Fruit fly (Drosophila melanogaster) whole organism, adult: ENCODE results near the gene Lztr1.

ENCODE experiments used
- CG11617 ChIP-seq: fragments of 200-800 bp; sonication (Bioruptor generic); optimal IDR thresholded peaks from 2 replicates; lab custom pipeline; 2017; ENCODE audit warnings: mild to moderate bottlenecking, missing biosample characterization, missing genetic modification reagents, missing genetic modification characterization
- CG12768 ChIP-seq: fragments of 200-800 bp; sonication (Bioruptor generic); optimal IDR thresholded peaks from 2 replicates; lab custom pipeline; 2017; ENCODE audit warnings: missing biosample characterization, missing genetic modification characterization, mild to moderate bottlenecking, moderate library complexity, missing genetic modification reagents
- CG14711 ChIP-seq: fragments of 200-800 bp; sonication (Bioruptor generic); optimal IDR thresholded peaks from 2 replicates; lab custom pipeline; 2018; ENCODE audit warnings: missing biosample characterization, mild to moderate bottlenecking, missing genetic modification characterization, moderate library complexity
- CG1620 ChIP-seq: fragments of 200-800 bp; sonication (Bioruptor generic); optimal IDR thresholded peaks from 2 replicates; lab custom pipeline; 2016; ENCODE audit warnings: missing biosample characterization, missing genetic modification characterization
- CG33017 ChIP-seq: fragments of 200-800 bp; sonication (Bioruptor generic); optimal IDR thresholded peaks from 2 replicates; lab custom pipeline; 2018; ENCODE audit warnings: missing biosample characterization, mild to moderate bottlenecking, missing genetic modification characterization, moderate library complexity
- CG5204 ChIP-seq: fragments of 200-800 bp; sonication (Bioruptor generic); optimal IDR thresholded peaks from 2 replicates; lab custom pipeline; 2016; ENCODE audit warnings: missing biosample characterization, missing genetic modification characterization
- CG7045 ChIP-seq: fragments of 200-800 bp; sonication (Bioruptor generic); optimal IDR thresholded peaks from 2 replicates; lab custom pipeline; 2017; ENCODE audit warnings: missing biosample characterization, mild to moderate bottlenecking, missing genetic modification characterization
- CG7101 ChIP-seq: fragments of 200-800 bp; sonication (Bioruptor generic); optimal IDR thresholded peaks from 2 replicates; lab custom pipeline; 2018; ENCODE audit warnings: missing biosample characterization, mild to moderate bottlenecking, missing genetic modification characterization, moderate library complexity
- Clk ChIP-seq: fragments of 200-800 bp; sonication (Bioruptor generic); optimal IDR thresholded peaks from 2 replicates; lab custom pipeline; 2017; ENCODE audit warnings: missing biosample characterization, missing genetic modification characterization
- Crg-1 ChIP-seq: fragments of 200-800 bp; sonication (Bioruptor generic); optimal IDR thresholded peaks from 2 replicates; lab custom pipeline; 2016; ENCODE audit warnings: missing biosample characterization, missing genetic modification characterization
- Hr96 ChIP-seq: fragments of 200-800 bp; sonication (Bioruptor generic); optimal IDR thresholded peaks from 2 replicates; lab custom pipeline; 2016; ENCODE audit warnings: missing biosample characterization, missing genetic modification characterization
- Mnt ChIP-seq: fragments of 200-800 bp; sonication (Bioruptor generic); optimal IDR thresholded peaks from 2 replicates; lab custom pipeline; 2016; ENCODE audit warnings: missing biosample characterization, mild to moderate bottlenecking, missing genetic modification characterization
- bab1 ChIP-seq: fragments of 200-800 bp; sonication (Bioruptor generic); optimal IDR thresholded peaks from 3 replicates; lab custom pipeline; 2019; ENCODE audit warnings: missing biosample characterization, mild to moderate bottlenecking, missing genetic modification characterization, moderate library complexity
- cic ChIP-seq: fragments of 200-800 bp; sonication (Bioruptor generic); optimal IDR thresholded peaks from 2 replicates; lab custom pipeline; 2017; ENCODE audit warnings: missing biosample characterization, mild to moderate bottlenecking, missing genetic modification characterization, moderate library complexity
- cnc ChIP-seq, 2 experiments: fragments of >200 bp; optimal IDR thresholded peaks; 2 replicates each; lab custom pipeline; 2017
- kay ChIP-seq: fragments of 200-800 bp; sonication (Bioruptor generic); peaks from one replicate; lab custom pipeline; 2016; ENCODE audit warnings: missing biosample characterization, missing genetic modification characterization, borderline replicate concordance
- ovo ChIP-seq: fragments of 200-800 bp; sonication (Bioruptor generic); optimal IDR thresholded peaks from 2 replicates; lab custom pipeline; 2016; ENCODE audit warnings: missing biosample characterization, missing genetic modification characterization
- pad ChIP-seq: fragments of 200-800 bp; sonication (Bioruptor generic); optimal IDR thresholded peaks from 3 replicates; lab custom pipeline; 2017; ENCODE audit warnings: missing biosample characterization, missing genetic modification characterization, mild to moderate bottlenecking, moderate library complexity, missing genetic modification reagents
- tj ChIP-seq: fragments of 200-800 bp; sonication (Bioruptor generic); optimal IDR thresholded peaks from 3 replicates; lab custom pipeline; 2017; ENCODE audit warnings: missing biosample characterization, mild to moderate bottlenecking, missing genetic modification characterization, moderate library complexity
- toe ChIP-seq: fragments of 200-800 bp; sonication (Bioruptor generic); optimal IDR thresholded peaks from 2 replicates; lab custom pipeline; 2016; ENCODE audit warnings: missing biosample characterization, missing genetic modification characterization

Gene Lztr1

dm6 chrX:898367-898766 is 29.0 kb downstream of the Lztr1 start:
- TF ChIP-seq cic (GFP tag; lab: Kevin White, UChicago) (no peak), bab1 (GFP tag; lab: Kevin White, UChicago) (no peak), CG7101 (tag; lab: Kevin White, UChicago) (no peak), kay (no peak), pad (no peak)

dm6 chrX:894182-894581 is 33.2 kb downstream of the Lztr1 start, which contains the start of gene CG11663:
CG11663 (plus strand) TSS chrX:894482.
- TF ChIP-seq cnc (optimal IDR thresholded peaks at IDR 0.05; lab: Kevin White, UChicago) (no peak), bab1 (GFP tag; lab: Kevin White, UChicago) (no peak), CG7045 (GFP tag; lab: Kevin White, UChicago) (no peak), CG12768 (GFP tag; lab: Kevin White, UChicago) (no peak), cic (GFP tag; lab: Kevin White, UChicago) (no peak), kay (no peak), CG5204 (no peak), toe (no peak), Clk (no peak), CG33017 (no peak), Hr96 (GFP tag; lab: Kevin White, UChicago) (no peak), pad (no peak), Crg-1 (GFP tag; lab: Kevin White, UChicago) (no peak), CG14711 (tag; lab: Kevin White, UChicago) (no peak)

dm6 chrX:875432-875831 is 52.0 kb downstream of the Lztr1 start, which contains the start of gene CG11664:
CG11664 (plus strand) TSS chrX:875732.
- TF ChIP-seq Hr96 (GFP tag; lab: Kevin White, UChicago) (no peak), toe (no peak), CG5204 (no peak), CG11617 (GFP tag; lab: Kevin White, UChicago) (no peak), CG7045 (GFP tag; lab: Kevin White, UChicago) (no peak), ovo (GFP tag; lab: Kevin White, UChicago) (no peak), cnc (optimal IDR thresholded peaks at IDR 0.05; lab: Kevin White, UChicago) (no peak), CG7101 (tag; lab: Kevin White, UChicago) (no peak), pad (no peak), Clk (no peak), kay (no peak), bab1 (GFP tag; lab: Kevin White, UChicago) (no peak), CG12768 (GFP tag; lab: Kevin White, UChicago) (no peak), Crg-1 (GFP tag; lab: Kevin White, UChicago) (no peak)

- TF ChIP-seq Crg-1 (GFP tag; lab: Kevin White, UChicago) (no peak), CG1620 (no peak), cnc (optimal IDR thresholded peaks at IDR 0.05; lab: Kevin White, UChicago) (no peak), CG11617 (GFP tag; lab: Kevin White, UChicago) (no peak), bab1 (GFP tag; lab: Kevin White, UChicago) (no peak), CG7045 (GFP tag; lab: Kevin White, UChicago) (no peak), CG5204 (no peak), CG33017 (no peak), ovo (GFP tag; lab: Kevin White, UChicago) (no peak), CG12768 (GFP tag; lab: Kevin White, UChicago) (no peak), kay (no peak), pad (no peak), cic (GFP tag; lab: Kevin White, UChicago) (no peak), tj (GFP tag; lab: Kevin White, UChicago) (no peak), Clk (no peak), Mnt (GFP tag; lab: Kevin White, UChicago) (no peak), CG14711 (tag; lab: Kevin White, UChicago) (no peak), Hr96 (GFP tag; lab: Kevin White, UChicago) (no peak), toe (no peak)
These were observed 53.6 kb downstream of the Lztr1 start for dm6 chrX:873739-874138.
